Fruit fly (Drosophila melanogaster): Measurements from ENCODE around the gene CG3223.

Gene CG3223

DNA sequence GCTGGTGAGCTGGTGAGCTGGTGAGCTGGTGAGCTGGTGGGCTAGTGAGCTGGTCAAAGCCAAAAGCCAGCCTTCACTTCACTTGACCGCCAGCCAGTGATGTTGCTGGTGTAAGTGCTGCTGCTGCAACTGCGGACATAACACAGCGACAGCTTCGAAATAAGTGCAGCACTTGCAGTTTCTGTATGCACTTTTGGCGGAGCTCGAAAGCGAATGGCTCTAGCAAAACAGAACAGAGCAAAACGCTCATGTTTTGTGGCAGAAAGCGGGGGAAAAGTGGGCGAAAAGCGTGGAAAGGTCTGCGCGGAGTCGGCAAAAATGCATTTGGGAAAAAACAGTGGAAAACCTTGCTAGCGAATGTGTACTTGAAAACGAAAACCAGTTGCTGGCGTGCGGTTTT is 14.6 kb upstream of the CG3223 start:
- TF ChIP-seq Ptx1 (GFP tag; IDR thresholded peaks at IDR 0.05) = 0 out of 2 replicates have a peak, but pooled peaks have one; percentile 6
- TF ChIP-seq ttk (GFP tag; IDR thresholded peaks at IDR 0.05) = no peak

- TF ChIP-seq CG13296 (GFP tag; optimal IDR thresholded peaks at IDR 0.05) (peak; percentile 17), CG12659 (GFP tag; optimal IDR thresholded peaks at IDR 0.05) (no peak), nom (GFP tag; optimal IDR thresholded peaks at IDR 0.05) (peak; percentile 21), CG10543 (GFP tag; optimal IDR thresholded peaks at IDR 0.05) (peak; percentile 27), vvl (GFP tag; IDR thresholded peaks at IDR 0.05) (peak; percentile 18; the same call in 1 of the 2 replicates), slbo (GFP tag; IDR thresholded peaks at IDR 0.05) (peak; percentile 23; the same call in 1 of the 2 replicates), CG13624 (GFP tag; optimal IDR thresholded peaks at IDR 0.05) (peak; percentile 1), salm (tag; optimal IDR thresholded peaks at IDR 0.05) (no peak), CG15601 (tag; optimal IDR thresholded peaks at IDR 0.05) (no peak), Trl (optimal IDR thresholded peaks at IDR 0.05) (peak in 1 of 2 experiments; percentile 24), Trl (GFP tag; optimal IDR thresholded peaks at IDR 0.05) (no peak), NFAT (GFP tag; IDR thresholded peaks at IDR 0.05) (0 out of 2 replicates have a peak, but pooled peaks have one; percentile 14), Deaf1 (tag; optimal IDR thresholded peaks at IDR 0.05) (peak; percentile 95), CG8359 (GFP tag; optimal IDR thresholded peaks at IDR 0.05; ENCODE audit: borderline replicate concordance) (peak; percentile 74), so (GFP tag; IDR thresholded peaks at IDR 0.05) (peak; percentile 58; the same call in 1 of the 3 replicates), lab (GFP tag; optimal IDR thresholded peaks at IDR 0.05) (peak; percentile 18), sr (GFP tag; IDR thresholded peaks at IDR 0.05) (0 out of 3 replicates have a peak, but pooled peaks have one; percentile 6), chinmo (GFP tag; IDR thresholded peaks at IDR 0.05; ENCODE audit: partially characterized antibody) (0 out of 4 replicates have a peak, but pooled peaks have one; percentile 44), Dll (GFP tag; IDR thresholded peaks at IDR 0.05; ENCODE audit: partially characterized antibody) (0 out of 4 replicates have a peak, but pooled peaks have one; percentile 15), CG7786 (GFP tag; optimal IDR thresholded peaks at IDR 0.05) (no peak), Oli (tag; optimal IDR thresholded peaks at IDR 0.05) (no peak), TFAM (GFP tag; optimal IDR thresholded peaks at IDR 0.05) (no peak), Eip74EF (GFP tag; optimal IDR thresholded peaks at IDR 0.05) (peak in 1 of 2 experiments; percentile 17), CG34224 (GFP tag; IDR thresholded peaks at IDR 0.05; ENCODE audit: partially characterized antibody) (0 out of 3 replicates have a peak, but pooled peaks have one; percentile 23), kah (GFP tag; optimal IDR thresholded peaks at IDR 0.05) (peak; percentile 65), Jarid2 (GFP tag; optimal IDR thresholded peaks at IDR 0.05) (peak; percentile 32), stc (GFP tag; IDR thresholded peaks at IDR 0.05) (peak; percentile 41; the same call in 1 of the 2 replicates), Adf1 (GFP tag; IDR thresholded peaks at IDR 0.05) (peak; percentile 93), CG32532 (GFP tag; IDR thresholded peaks at IDR 0.05) (0 out of 2 replicates have a peak, but pooled peaks have one; percentile 12), CG1832 (GFP tag; optimal IDR thresholded peaks at IDR 0.05) (peak; percentile 22), ci (GFP tag; IDR thresholded peaks at IDR 0.05) (0 out of 3 replicates have a peak, but pooled peaks have one; percentile 47), CG6854 (GFP tag; optimal IDR thresholded peaks at IDR 0.05) (peak; percentile 19), CG13287 (GFP tag; IDR thresholded peaks at IDR 0.05; ENCODE audit: partially characterized antibody) (peak; percentile 37; the same call in 1 of the 2 replicates), Med (GFP tag) (peak; percentile 83), en (GFP tag; optimal IDR thresholded peaks at IDR 0.05) (no peak)
These were observed 13.5 kb upstream of the CG3223 start, which contains the start of gene Elovl7 for dm6 chr3R:7995722-7996121. Gene Elovl7 (minus strand): TSS chr3R:7995852.

DNA sequence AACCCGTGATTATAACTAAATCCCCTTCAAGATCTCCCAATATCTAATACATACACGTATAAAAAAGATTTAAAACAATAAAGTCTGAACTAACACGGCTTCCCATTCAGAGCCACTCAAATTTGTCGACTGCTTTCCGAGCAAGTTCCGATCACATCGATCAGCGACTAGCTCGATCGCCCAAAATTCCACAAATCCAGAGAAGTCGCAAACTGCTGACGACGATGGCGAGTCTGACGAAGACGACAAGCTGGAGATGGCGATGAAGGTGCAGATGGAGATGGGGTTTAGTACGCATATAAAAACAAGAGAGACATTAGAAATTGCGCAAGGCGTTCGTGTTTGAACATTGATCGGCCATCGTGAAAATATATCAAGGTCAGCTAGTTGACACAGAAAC is 10.4 kb upstream of the CG3223 start:
- no peak for TF ChIP-seq Hr39 (optimal IDR thresholded peaks at IDR 0.05)
- peak; percentile 20 for TF ChIP-seq Deaf1 (tag; optimal IDR thresholded peaks at IDR 0.05)
- TF ChIP-seq CG31441 (GFP tag; IDR thresholded peaks at IDR 0.05) = no peak
- no peak for TF ChIP-seq CG1529 (GFP tag; optimal IDR thresholded peaks at IDR 0.05)
- no peak for TF ChIP-seq E2f2 (GFP tag; IDR thresholded peaks at IDR 0.05)
- no peak for TF ChIP-seq gcm2 (GFP tag; optimal IDR thresholded peaks at IDR 0.05)
- no peak for TF ChIP-seq CG15601 (tag; optimal IDR thresholded peaks at IDR 0.05)
- no peak for TF ChIP-seq Hmx (GFP tag; optimal IDR thresholded peaks at IDR 0.05)
- TF ChIP-seq CG12769 (tag; optimal IDR thresholded peaks at IDR 0.05) = peak; percentile 57
- peak; percentile 27 for TF ChIP-seq Med (GFP tag)
- peak; percentile 57 for TF ChIP-seq pros (GFP tag; optimal IDR thresholded peaks at IDR 0.05)
- TF ChIP-seq crol (GFP tag; IDR thresholded peaks at IDR 0.05) = no peak
- TF ChIP-seq ac (GFP tag; optimal IDR thresholded peaks at IDR 0.05) = no peak
- TF ChIP-seq HLH4C (GFP tag; IDR thresholded peaks at IDR 0.05; ENCODE audit: partially characterized antibody) = no peak
- TF ChIP-seq CG13894 (tag; optimal IDR thresholded peaks at IDR 0.05) = peak; percentile 69
